Worm (Caenorhabditis elegans): ENCODE results near the gene Y57G11C.38.

Y57G11C.38 gene

DNA sequence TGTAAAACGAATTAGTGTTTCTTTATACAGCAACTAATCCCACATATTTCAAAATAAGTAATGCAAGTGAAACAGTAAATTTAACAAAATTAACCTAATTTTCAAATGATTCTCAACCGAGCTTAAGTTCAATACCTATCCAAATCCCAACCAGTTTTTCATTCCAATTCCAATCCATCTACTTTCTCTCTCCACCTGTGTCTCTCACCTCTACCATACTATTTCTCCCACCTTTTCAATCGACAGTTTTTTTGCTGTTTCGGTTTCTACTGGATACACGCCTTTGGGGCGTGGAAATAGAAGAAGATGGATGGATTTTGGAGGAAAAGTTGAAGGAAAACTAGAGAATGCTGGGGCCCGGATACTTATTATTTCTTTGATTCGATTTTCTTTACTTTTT lies 15.4 kb downstream of the Y57G11C.38 start:
- TF ChIP-seq aha-1 (tag), result peak; percentile 70
- no peak for TF ChIP-seq T26A8.4 (GFP tag; IDR thresholded peaks at IDR 0.05)
- TF ChIP-seq lir-3 (tag; optimal IDR thresholded peaks at IDR 0.05), result no peak
- no peak for TF ChIP-seq dmd-9 (GFP tag; IDR thresholded peaks at IDR 0.05)

DNA sequence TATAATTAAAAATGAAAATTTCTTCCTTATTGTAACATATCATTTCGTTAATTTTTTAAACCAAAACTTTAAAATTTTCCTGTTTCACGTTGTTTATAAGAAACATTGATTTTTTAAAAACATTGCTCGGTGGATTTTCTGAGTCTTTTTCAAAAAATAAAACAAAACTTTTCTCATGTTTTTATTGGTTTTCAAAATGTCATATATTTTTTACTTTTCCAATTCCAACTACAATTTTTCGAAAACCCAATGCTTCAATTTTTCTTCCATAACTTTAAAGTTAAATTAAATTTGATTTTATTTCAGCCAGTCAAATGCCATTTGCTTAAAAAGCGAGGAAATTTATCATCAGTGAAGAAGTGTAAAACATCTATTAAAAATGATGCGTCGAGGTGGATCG lies 16.9 kb downstream of the Y57G11C.38 start, which contains the start of gene eps-8:
eps-8 (plus strand) TSS at position 301 of the 400 bp plus-strand sequence.
- TF ChIP-seq zfp-2 (tag; optimal IDR thresholded peaks at IDR 0.05) (no peak), T26A8.4 (GFP tag; IDR thresholded peaks at IDR 0.05) (no peak), nhr-25 (tag; optimal IDR thresholded peaks at IDR 0.05; ENCODE audit: borderline replicate concordance, insufficient read depth) (no peak), mxl-3 (GFP tag; optimal IDR thresholded peaks at IDR 0.05) (no peak), dmd-8 (GFP tag; IDR thresholded peaks at IDR 0.05) (no peak), ceh-20 (GFP tag; IDR thresholded peaks at IDR 0.05) (no peak), zip-11 (GFP tag; IDR thresholded peaks at IDR 0.05) (no peak), cey-2 (tag; optimal IDR thresholded peaks at IDR 0.05; ENCODE audit: borderline replicate concordance, insufficient read depth) (no peak), ceh-44 (GFP tag; IDR thresholded peaks at IDR 0.05) (no peak), lin-29 (GFP tag; IDR thresholded peaks at IDR 0.05) (no peak), lin-39 (tag; optimal IDR thresholded peaks at IDR 0.05) (no peak), spr-1 (tag; optimal IDR thresholded peaks at IDR 0.05) (no peak), Y5F2A.4 (GFP tag; optimal IDR thresholded peaks at IDR 0.05) (no peak)

DNA sequence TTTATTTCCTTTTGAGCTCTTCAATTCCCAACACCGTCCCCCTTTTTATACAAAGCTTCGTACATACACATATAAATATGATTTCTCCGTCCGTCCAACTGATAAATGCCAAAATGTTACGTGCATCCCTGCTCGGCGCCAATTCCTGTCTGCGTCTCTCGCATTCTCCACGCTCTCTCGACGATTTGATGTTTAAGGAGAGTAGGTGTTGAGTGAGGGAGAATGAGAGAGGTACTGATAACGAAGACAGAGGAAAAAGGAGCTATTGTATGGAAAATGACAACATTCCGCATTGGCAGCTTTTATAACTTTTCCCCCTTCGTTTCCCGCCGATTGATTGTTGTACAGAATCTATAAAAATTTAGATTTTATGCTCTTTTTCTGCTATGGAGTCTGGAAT lies 21.6 kb downstream of the Y57G11C.38 start:
- TF ChIP-seq nhr-76 (tag; optimal IDR thresholded peaks at IDR 0.05) (no peak), snpc-4 (tag; optimal IDR thresholded peaks at IDR 0.05) (no peak), lin-39 (tag; optimal IDR thresholded peaks at IDR 0.05) (no peak), nhr-6 (tag; optimal IDR thresholded peaks at IDR 0.05) (peak; percentile 66), aly-2 (tag; optimal IDR thresholded peaks at IDR 0.05) (no peak), unc-39 (tag; optimal IDR thresholded peaks at IDR 0.05) (no peak), fos-1 (tag; optimal IDR thresholded peaks at IDR 0.05) (no peak), nhr-77 (tag; optimal IDR thresholded peaks at IDR 0.05) (peak; percentile 3), duxl-1 (tag; optimal IDR thresholded peaks at IDR 0.05; ENCODE audit: poor library complexity) (no peak), ama-1 (optimal IDR thresholded peaks at IDR 0.05) (no peak), mep-1 (tag; optimal IDR thresholded peaks at IDR 0.05) (peak; percentile 8), nhr-11 (tag; optimal IDR thresholded peaks at IDR 0.05) (no peak), mdt-29 (GFP tag; IDR thresholded peaks at IDR 0.05) (no peak), R02D3.7 (tag; optimal IDR thresholded peaks at IDR 0.05) (no peak), pqm-1 (tag; optimal IDR thresholded peaks at IDR 0.05) (peak; percentile 98), mxl-2 (GFP tag; conservative IDR thresholded peaks at IDR 0.05) (no peak), daf-19 (GFP tag; conservative IDR thresholded peaks at IDR 0.05) (no peak), unc-62 (GFP tag; optimal IDR thresholded peaks at IDR 0.05 in 1 of 2) (no peak), unc-62 (tag; optimal IDR thresholded peaks at IDR 0.05) (no peak), lir-3 (tag; optimal IDR thresholded peaks at IDR 0.05) (no peak), dmd-9 (GFP tag; IDR thresholded peaks at IDR 0.05) (no peak), lin-15B (tag; optimal IDR thresholded peaks at IDR 0.05) (no peak), nhr-28 (tag; optimal IDR thresholded peaks at IDR 0.05) (peak; percentile 79), lin-29 (GFP tag; IDR thresholded peaks at IDR 0.05) (no peak), lim-7 (GFP tag; IDR thresholded peaks at IDR 0.05) (no peak), snpc-1.2 (GFP tag; IDR thresholded peaks at IDR 0.05) (no peak), gei-8 (GFP tag; optimal IDR thresholded peaks at IDR 0.05) (no peak), ces-1 (GFP tag; optimal IDR thresholded peaks at IDR 0.05) (no peak), egl-27 (tag; optimal IDR thresholded peaks at IDR 0.05) (no peak), nhr-42 (GFP tag; IDR thresholded peaks at IDR 0.05) (no peak), F49E8.2 (tag; optimal IDR thresholded peaks at IDR 0.05; ENCODE audit: borderline replicate concordance) (no peak), nhr-48 (tag; optimal IDR thresholded peaks at IDR 0.05) (peak; percentile 67), dmd-8 (GFP tag; IDR thresholded peaks at IDR 0.05) (no peak), D1046.2 (GFP tag; IDR thresholded peaks at IDR 0.05) (no peak), madf-5 (GFP tag; IDR thresholded peaks at IDR 0.05) (no peak), F26F4.8 (GFP tag; conservative IDR thresholded peaks at IDR 0.05) (no peak), nhr-41 (GFP tag; IDR thresholded peaks at IDR 0.05) (no peak), lin-13 (GFP tag; optimal IDR thresholded peaks at IDR 0.05) (no peak), hlh-11 (tag; optimal IDR thresholded peaks at IDR 0.05) (peak; percentile 87)
